Worm (Caenorhabditis elegans) whole organism, L4 larva: ENCODE measurements around the gene lrch-1.

Source experiments
- ama-1 ChIP-seq: fragments of 150-350 bp; optimal IDR thresholded peaks from 2 replicates; lab custom pipeline; 2014; ENCODE audit warnings: inconsistent platforms, mixed read lengths
- ceh-82 ChIP-seq: sonication (generic microtip); optimal IDR thresholded peaks from 2 replicates; lab custom pipeline; 2017; ENCODE audit warnings: missing biosample characterization, missing genetic modification characterization
- mdl-1 ChIP-seq, 2 experiments: fragments of 150-350 bp in 1 of 2; sonication (generic microtip) in 1 of 2; optimal IDR thresholded peaks; 2 replicates each; lab custom pipeline; 2014 to 2017; ENCODE audit warnings: missing biosample characterization in 2 of 2, missing genetic modification characterization in 2 of 2
- pqm-1 ChIP-seq: sonication (generic microtip); optimal IDR thresholded peaks from 2 replicates; lab custom pipeline; 2017; ENCODE audit warnings: missing biosample characterization, missing genetic modification characterization
- unc-62 ChIP-seq, 3 experiments: fragments of 150-350 bp in 1 of 3; sonication (generic microtip); optimal IDR thresholded peaks in 2 of 3; peaks in 1 of 3; 1 replicate in 1 of 3; 2 replicates in 2 of 3; lab custom pipeline; 2014 to 2017; ENCODE audit warnings: missing biosample characterization in 3 of 3, missing genetic modification characterization in 3 of 3, missing genetic modification reagents in 3 of 3, missing genotype in 1 of 3

DNA sequence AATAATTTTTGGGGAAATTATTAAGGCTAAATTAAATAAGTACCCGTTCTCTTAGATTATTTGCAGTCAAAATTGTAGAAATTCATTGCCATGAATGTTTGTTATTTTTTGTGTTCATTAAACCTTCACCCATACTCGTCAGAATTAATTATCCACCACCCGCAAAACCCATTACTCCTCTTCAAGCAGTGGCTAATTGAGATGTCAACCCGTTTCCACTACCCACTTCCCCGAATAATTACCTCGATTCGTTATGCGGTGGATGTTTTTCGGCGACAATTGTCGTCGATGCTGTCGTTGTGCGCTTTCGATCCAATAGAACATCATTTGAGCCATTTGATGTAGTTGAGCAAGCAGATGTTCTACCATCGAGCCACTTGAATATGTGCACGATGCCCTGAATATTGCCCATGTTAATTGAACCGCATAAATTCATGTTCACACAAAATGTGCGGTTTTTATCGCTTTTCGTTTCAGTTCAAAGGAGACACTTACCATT is 5.1 kb downstream of the lrch-1 start:
- TF ChIP-seq unc-62 (GFP tag; optimal IDR thresholded peaks at IDR 0.05 in 1 of 2; lab: Kevin White, UChicago): peak in 1 of 2 experiments; percentile 94
- no peak for TF ChIP-seq unc-62 (tag; optimal IDR thresholded peaks at IDR 0.05; lab: Kevin White, UChicago)
- TF ChIP-seq ama-1 (lab: Kevin White, UChicago): no peak
- no peak for TF ChIP-seq mdl-1 (tag; optimal IDR thresholded peaks at IDR 0.05; lab: Kevin White, UChicago)
- no peak for TF ChIP-seq pqm-1 (tag; lab: Kevin White, UChicago)
- no peak for TF ChIP-seq ceh-82
